Fruit fly (Drosophila melanogaster): ENCODE measurements around the gene CG42613.
A peak's percentile ranks its signal among the peaks of the same experiment; 100 is the strongest.

CG42613 gene

dm6 chr3R:18949896-18950295 is 20.9 kb downstream of the CG42613 start, which contains the start of gene CG43732:
TSS of gene CG43732 (plus strand) at chr3R:18950196.
- TF ChIP-seq sv (GFP tag; optimal IDR thresholded peaks at IDR 0.05): no peak
- no peak for TF ChIP-seq ey (GFP tag; optimal IDR thresholded peaks at IDR 0.05)
- TF ChIP-seq jim (GFP tag; optimal IDR thresholded peaks at IDR 0.05): no peak
- no peak for TF ChIP-seq h (GFP tag; optimal IDR thresholded peaks at IDR 0.05)
- TF ChIP-seq OdsH (GFP tag; optimal IDR thresholded peaks at IDR 0.05): no peak
- no peak for TF ChIP-seq CG9705 (GFP tag; optimal IDR thresholded peaks at IDR 0.05)
- no peak for TF ChIP-seq dmrt93B (GFP tag; optimal IDR thresholded peaks at IDR 0.05)
- TF ChIP-seq fru (GFP tag; optimal IDR thresholded peaks at IDR 0.05): no peak
- no peak for TF ChIP-seq dl (GFP tag; optimal IDR thresholded peaks at IDR 0.05; ENCODE audit: insufficient read depth in 1 of 2, partially characterized antibody in 2 of 2)
- no peak for TF ChIP-seq Sp1 (GFP tag; optimal IDR thresholded peaks at IDR 0.05)
- TF ChIP-seq Dfd (GFP tag; optimal IDR thresholded peaks at IDR 0.05): no peak
- TF ChIP-seq usp (GFP tag; optimal IDR thresholded peaks at IDR 0.05): no peak
- no peak for TF ChIP-seq Hnf4 (GFP tag; optimal IDR thresholded peaks at IDR 0.05)
- TF ChIP-seq Hr78 (GFP tag; optimal IDR thresholded peaks at IDR 0.05): no peak

dm6 chr3R:18964819-18965218 is 35.8 kb downstream of the CG42613 start:
- TF ChIP-seq CrebA (GFP tag; optimal IDR thresholded peaks at IDR 0.05; ENCODE audit: borderline replicate concordance) (no peak), Hr78 (GFP tag; optimal IDR thresholded peaks at IDR 0.05) (no peak), woc (GFP tag; optimal IDR thresholded peaks at IDR 0.05) (no peak), jim (GFP tag; optimal IDR thresholded peaks at IDR 0.05) (no peak)

- TF ChIP-seq rgr (GFP tag; optimal IDR thresholded peaks at IDR 0.05): no peak
- TF ChIP-seq fru (GFP tag; optimal IDR thresholded peaks at IDR 0.05): no peak
- TF ChIP-seq Rel (GFP tag; optimal IDR thresholded peaks at IDR 0.05): no peak
- TF ChIP-seq Rel (tag; optimal IDR thresholded peaks at IDR 0.05): no peak
- TF ChIP-seq dl (GFP tag; optimal IDR thresholded peaks at IDR 0.05; ENCODE audit: insufficient read depth in 1 of 2, partially characterized antibody in 2 of 2): no peak
- no peak for TF ChIP-seq br (GFP tag; optimal IDR thresholded peaks at IDR 0.05)
- no peak for TF ChIP-seq Hr78 (GFP tag; optimal IDR thresholded peaks at IDR 0.05)
- TF ChIP-seq foxo (GFP tag; optimal IDR thresholded peaks at IDR 0.05): no peak
- TF ChIP-seq GATAd (GFP tag; optimal IDR thresholded peaks at IDR 0.05): no peak
- TF ChIP-seq sage (GFP tag; optimal IDR thresholded peaks at IDR 0.05): no peak
- TF ChIP-seq CG32264 (GFP tag; optimal IDR thresholded peaks at IDR 0.05): no peak
- TF ChIP-seq brk (GFP tag; optimal IDR thresholded peaks at IDR 0.05): no peak
- no peak for TF ChIP-seq h (GFP tag; optimal IDR thresholded peaks at IDR 0.05)
- no peak for TF ChIP-seq tai (GFP tag; optimal IDR thresholded peaks at IDR 0.05)
- TF ChIP-seq Hnf4 (GFP tag; optimal IDR thresholded peaks at IDR 0.05): no peak
- TF ChIP-seq Myc (optimal IDR thresholded peaks at IDR 0.05): no peak
- no peak for TF ChIP-seq Jra (GFP tag; optimal IDR thresholded peaks at IDR 0.05)
- no peak for TF ChIP-seq usp (GFP tag; optimal IDR thresholded peaks at IDR 0.05)
- TF ChIP-seq CrebA (GFP tag; optimal IDR thresholded peaks at IDR 0.05; ENCODE audit: borderline replicate concordance): no peak
Measured at dm6 chr3R:18978709-18979108, 49.7 kb downstream of the CG42613 start, which contains the start of gene euc. TSS of gene euc (minus strand) at chr3R:18978809.

- TF ChIP-seq jim (GFP tag; optimal IDR thresholded peaks at IDR 0.05) (peak; percentile 41), Dfd (GFP tag; optimal IDR thresholded peaks at IDR 0.05) (no peak)
Measured at dm6 chr3R:18980863-18981536, 52.0 kb downstream of the CG42613 start, which contains the start of the genes dnk and Smu1. TSS of gene dnk (plus strand) at chr3R:18980995. TSS of gene Smu1 (minus strand) at chr3R:18981324.

DNA sequence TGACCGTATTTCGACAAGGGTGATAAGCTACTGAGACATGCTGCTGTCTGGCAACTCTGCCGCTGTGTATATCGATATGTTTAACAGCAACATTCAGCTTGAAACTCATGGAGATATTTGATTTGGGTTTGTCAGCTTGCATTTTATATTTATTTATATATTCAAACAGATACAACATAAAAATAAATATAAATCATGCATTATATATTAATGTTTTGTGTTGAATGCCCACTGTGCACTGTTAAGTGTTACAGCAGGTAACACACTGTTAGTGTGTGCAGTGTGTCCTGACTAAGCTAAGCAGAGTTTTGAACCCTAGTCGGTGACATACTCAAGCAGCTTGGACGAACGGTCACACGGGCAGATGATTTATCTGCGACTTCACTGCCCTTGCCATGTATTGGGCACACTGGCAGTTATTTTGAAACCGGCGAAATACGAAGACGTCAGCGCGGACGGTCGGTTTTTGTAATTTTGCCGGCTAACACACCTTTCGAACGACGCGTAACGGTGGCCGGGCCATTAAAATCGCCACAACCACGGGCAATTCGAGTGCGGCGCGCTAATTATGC is 54.7 kb downstream of the CG42613 start, which contains the start of the genes snRNP-U1-C and gukh:
Gene snRNP-U1-C (minus strand): TSS at position 37 of the 572 bp plus-strand sequence.
Gene gukh (plus strand): TSS at position 412 of the 572 bp plus-strand sequence.
- no peak for TF ChIP-seq woc (GFP tag; optimal IDR thresholded peaks at IDR 0.05)
- no peak for TF ChIP-seq Mio (GFP tag; optimal IDR thresholded peaks at IDR 0.05)
- peak; percentile 36 for TF ChIP-seq Jra (GFP tag; optimal IDR thresholded peaks at IDR 0.05)
- TF ChIP-seq Rel (GFP tag; optimal IDR thresholded peaks at IDR 0.05): no peak
- TF ChIP-seq Rel (tag; optimal IDR thresholded peaks at IDR 0.05): peak; percentile 69
- TF ChIP-seq ey (GFP tag; optimal IDR thresholded peaks at IDR 0.05): peak; percentile 58
- TF ChIP-seq fru (GFP tag; optimal IDR thresholded peaks at IDR 0.05): peak; percentile 54
- no peak for TF ChIP-seq Dif (GFP tag; optimal IDR thresholded peaks at IDR 0.05; ENCODE audit: partially characterized antibody)
- peak; percentile 70 for TF ChIP-seq h (GFP tag; optimal IDR thresholded peaks at IDR 0.05)
- TF ChIP-seq CrebA (GFP tag; optimal IDR thresholded peaks at IDR 0.05; ENCODE audit: borderline replicate concordance): no peak
- TF ChIP-seq N (GFP tag; optimal IDR thresholded peaks at IDR 0.05): no peak
- TF ChIP-seq dl (GFP tag; optimal IDR thresholded peaks at IDR 0.05; ENCODE audit: insufficient read depth in 1 of 2, partially characterized antibody in 2 of 2): no peak
- TF ChIP-seq sage (GFP tag; optimal IDR thresholded peaks at IDR 0.05): peak; percentile 65
- TF ChIP-seq Sp1 (GFP tag; optimal IDR thresholded peaks at IDR 0.05): peak; percentile 69
- TF ChIP-seq Hnf4 (GFP tag; optimal IDR thresholded peaks at IDR 0.05): peak; percentile 72
- TF ChIP-seq psq (GFP tag; optimal IDR thresholded peaks at IDR 0.05): peak; percentile 70
- TF ChIP-seq sv (GFP tag; optimal IDR thresholded peaks at IDR 0.05): peak; percentile 82
- peak in 1 of 2 experiments; percentile 72 for TF ChIP-seq foxo (GFP tag; optimal IDR thresholded peaks at IDR 0.05)
- TF ChIP-seq Vsx2 (GFP tag; optimal IDR thresholded peaks at IDR 0.05; ENCODE audit: partially characterized antibody): no peak
- TF ChIP-seq jim (GFP tag; optimal IDR thresholded peaks at IDR 0.05): no peak
- peak; percentile 83 for TF ChIP-seq HLH106 (tag; optimal IDR thresholded peaks at IDR 0.05)
- TF ChIP-seq CG9705 (GFP tag; optimal IDR thresholded peaks at IDR 0.05): peak; percentile 62
- TF ChIP-seq Hr83 (GFP tag; optimal IDR thresholded peaks at IDR 0.05; ENCODE audit: poor library complexity, severe bottlenecking): peak; percentile 62
- peak; percentile 44 for TF ChIP-seq br (GFP tag; optimal IDR thresholded peaks at IDR 0.05)
- peak; percentile 77 for TF ChIP-seq OdsH (GFP tag; optimal IDR thresholded peaks at IDR 0.05)
- no peak for TF ChIP-seq Dfd (GFP tag; optimal IDR thresholded peaks at IDR 0.05)
- peak; percentile 36 for TF ChIP-seq dsf (GFP tag; optimal IDR thresholded peaks at IDR 0.05; ENCODE audit: borderline replicate concordance)
- TF ChIP-seq usp (GFP tag; optimal IDR thresholded peaks at IDR 0.05): no peak

Data from whole organism, wandering third instar larva.